Fruit fly (Drosophila melanogaster) whole organism, prepupa: Measurements from ENCODE around the gene CG8066.

Experiments used
- CG16779 ChIP-seq: fragments of 200-800 bp; sonication (Bioruptor generic); optimal IDR thresholded peaks from 3 replicates; lab custom pipeline; 2017; ENCODE audit warnings: missing biosample characterization, mild to moderate bottlenecking, missing genetic modification characterization
- Gug ChIP-seq: fragments of 200-800 bp; sonication (Bioruptor generic); IDR thresholded peaks from 2 replicates; pipeline ENCODE4 v1.3.6; 2022; ENCODE audit warnings: missing biosample characterization, missing genetic modification characterization

- TF ChIP-seq CG16779 (tag; lab: Kevin White, UChicago), result no peak
- TF ChIP-seq Gug (GFP tag; lab: Robert Waterston, UW), result peak; percentile 25; the same call in 1 of the 2 replicates
These were observed 20.8 kb upstream of the CG8066 start for dm6 chr3R:14589483-14589882.
